Fruit fly (Drosophila melanogaster) Kc167 (cell line): ENCODE results near the gene CG42307.

Source experiments
- Myc ChIP-seq: fragments of >200 bp; optimal IDR thresholded peaks from 2 replicates; lab custom pipeline; 2017; ENCODE audit warnings: missing external identifiers
- Sin3A ChIP-seq: fragments of >200 bp; optimal IDR thresholded peaks from 2 replicates; lab custom pipeline; 2018; ENCODE audit warnings: missing external identifiers
- h ChIP-seq: fragments of >200 bp; optimal IDR thresholded peaks from 3 replicates; lab custom pipeline; 2018; ENCODE audit warnings: missing external identifiers
- insv ChIP-seq: fragments of >200 bp; optimal IDR thresholded peaks from 3 replicates; lab custom pipeline; 2018; ENCODE audit warnings: missing external identifiers
- psq ChIP-seq: fragments of >200 bp; optimal IDR thresholded peaks from 2 replicates; lab custom pipeline; 2017; ENCODE audit warnings: missing external identifiers
- ttk ChIP-seq: sonication (Bioruptor generic); optimal IDR thresholded peaks from 2 replicates; lab custom pipeline; 2017; ENCODE audit warnings: missing external identifiers

DNA sequence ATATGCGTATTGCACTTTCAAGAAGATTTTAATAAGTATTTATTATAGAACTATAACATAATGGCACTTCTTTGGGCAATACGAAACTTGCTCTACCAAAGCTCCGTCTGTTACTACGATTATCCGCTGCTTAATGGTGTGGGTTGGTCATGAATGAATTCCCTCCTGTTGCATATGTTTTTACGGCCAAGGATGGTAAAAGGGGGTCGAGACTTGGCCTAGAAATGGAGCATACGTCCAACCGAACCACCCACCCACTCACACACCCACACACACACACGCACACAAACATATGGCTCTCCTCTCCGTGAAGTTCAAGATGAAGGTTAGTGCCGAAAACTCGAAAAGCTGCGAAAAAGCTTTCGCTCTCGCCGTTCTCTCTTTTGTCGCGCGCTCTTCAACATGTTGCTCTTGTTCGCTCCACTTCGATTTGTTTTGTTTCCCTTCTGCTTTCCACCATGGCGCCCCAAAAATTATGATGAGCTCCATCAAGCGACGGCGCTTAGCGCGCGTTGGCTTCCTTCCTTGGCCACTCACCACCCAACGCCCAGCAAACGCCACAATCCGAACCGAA lies 15.3 kb upstream of the CG42307 start:
- TF ChIP-seq h (lab: Kevin White, UChicago) (no peak), Myc (lab: Kevin White, UChicago) (no peak), psq (lab: Kevin White, UChicago) (no peak), insv (no peak), Sin3A (lab: Kevin White, UChicago) (no peak), ttk (no peak)
